Fruit fly (Drosophila melanogaster): ENCODE data around the gene Gcn2.

The Gcn2 gene

dm6 chr3R:31404499-31405276 is 9.2 kb downstream of the Gcn2 start, which contains the start of gene Gprk2 (continued):
- TF ChIP-seq bowl (GFP tag; IDR thresholded peaks at IDR 0.05): peak; percentile 100
- TF ChIP-seq CG17361 (GFP tag; IDR thresholded peaks at IDR 0.05): peak; percentile 100
- peak; percentile 81 for TF ChIP-seq CTCF (GFP tag; optimal IDR thresholded peaks at IDR 0.05)
- TF ChIP-seq Dp (GFP tag; optimal IDR thresholded peaks at IDR 0.05): peak; percentile 54
- TF ChIP-seq CG17912 (GFP tag; optimal IDR thresholded peaks at IDR 0.05): peak; percentile 91
- TF ChIP-seq CG10321 (GFP tag; IDR thresholded peaks at IDR 0.05): peak; percentile 93
- peak; percentile 100 for TF ChIP-seq odd (GFP tag; optimal IDR thresholded peaks at IDR 0.05)
- peak; percentile 99 for TF ChIP-seq CkIIα-i1 (GFP tag; IDR thresholded peaks at IDR 0.05)
- TF ChIP-seq hth (optimal IDR thresholded peaks at IDR 0.05): no peak
- TF ChIP-seq scrt (GFP tag; optimal IDR thresholded peaks at IDR 0.05): peak; percentile 99
- peak; percentile 88 for TF ChIP-seq CG3995 (GFP tag; optimal IDR thresholded peaks at IDR 0.05)
- TF ChIP-seq CG17385 (GFP tag; optimal IDR thresholded peaks at IDR 0.05): peak; percentile 100
- TF ChIP-seq disco-r (GFP tag; optimal IDR thresholded peaks at IDR 0.05): peak; percentile 100
- peak; percentile 100 for TF ChIP-seq Dad (GFP tag; optimal IDR thresholded peaks at IDR 0.05)
- peak; percentile 99 for TF ChIP-seq lbe (GFP tag; optimal IDR thresholded peaks at IDR 0.05)
- TF ChIP-seq Sry-β (GFP tag; optimal IDR thresholded peaks at IDR 0.05): peak; percentile 97
- TF ChIP-seq CG10959 (GFP tag; IDR thresholded peaks at IDR 0.05): peak; percentile 99
- peak; percentile 94 for TF ChIP-seq CG18011 (GFP tag; optimal IDR thresholded peaks at IDR 0.05)
- peak; percentile 86 for TF ChIP-seq z (GFP tag; IDR thresholded peaks at IDR 0.05)
- peak; percentile 100 for TF ChIP-seq H15 (GFP tag; IDR thresholded peaks at IDR 0.05)
- peak; percentile 99 for TF ChIP-seq Lhr (GFP tag; optimal IDR thresholded peaks at IDR 0.05)
- peak; percentile 100 for TF ChIP-seq Med (GFP tag)
- TF ChIP-seq chn (GFP tag; optimal IDR thresholded peaks at IDR 0.05): peak; percentile 100
- peak; percentile 100 for TF ChIP-seq Atf6 (GFP tag; IDR thresholded peaks at IDR 0.05)
- TF ChIP-seq CG6791 (GFP tag; IDR thresholded peaks at IDR 0.05; ENCODE audit: partially characterized antibody): peak; percentile 28; the same call in 1 of the 3 replicates
- TF ChIP-seq CG15601 (tag; optimal IDR thresholded peaks at IDR 0.05): peak; percentile 99
- peak; percentile 100 for TF ChIP-seq row (GFP tag; IDR thresholded peaks at IDR 0.05)
- TF ChIP-seq fd96Cb (tag; optimal IDR thresholded peaks at IDR 0.05): peak; percentile 100
- TF ChIP-seq Tbp (GFP tag; optimal IDR thresholded peaks at IDR 0.05): peak; percentile 75
- peak in 1 of 2 experiments; percentile 97 for TF ChIP-seq Hr78 (GFP tag; optimal IDR thresholded peaks at IDR 0.05)
- TF ChIP-seq Camta (GFP tag; optimal IDR thresholded peaks at IDR 0.05): peak; percentile 100
- no peak for TF ChIP-seq h (optimal IDR thresholded peaks at IDR 0.05)
- TF ChIP-seq CG34422 (GFP tag; IDR thresholded peaks at IDR 0.05): peak; percentile 100
- peak; percentile 100 for TF ChIP-seq CG4424 (GFP tag; optimal IDR thresholded peaks at IDR 0.05)
- peak; percentile 99 for TF ChIP-seq nerfin-1 (tag; optimal IDR thresholded peaks at IDR 0.05)
- TF ChIP-seq pho (GFP tag; optimal IDR thresholded peaks at IDR 0.05): peak; percentile 100
- peak; percentile 99 for TF ChIP-seq ab (GFP tag; optimal IDR thresholded peaks at IDR 0.05)
- no peak for TF ChIP-seq Doc3 (GFP tag; IDR thresholded peaks at IDR 0.05; ENCODE audit: partially characterized antibody)
- peak; percentile 100 for TF ChIP-seq Mad (GFP tag; optimal IDR thresholded peaks at IDR 0.05)
- TF ChIP-seq CG13123 (GFP tag; optimal IDR thresholded peaks at IDR 0.05): peak; percentile 99
- TF ChIP-seq CG12236 (GFP tag; optimal IDR thresholded peaks at IDR 0.05): peak; percentile 99
- TF ChIP-seq Oli (tag; optimal IDR thresholded peaks at IDR 0.05): peak; percentile 100
- no peak for TF ChIP-seq usp (GFP tag; optimal IDR thresholded peaks at IDR 0.05)
- peak; percentile 100 for TF ChIP-seq corto (GFP tag; optimal IDR thresholded peaks at IDR 0.05)
- peak; percentile 99 for TF ChIP-seq gt (GFP tag; IDR thresholded peaks at IDR 0.05)
- TF ChIP-seq D19B (GFP tag; optimal IDR thresholded peaks at IDR 0.05): peak; percentile 99
- TF ChIP-seq jigr1 (GFP tag; IDR thresholded peaks at IDR 0.05): peak; percentile 99
- TF ChIP-seq CG7786 (GFP tag; optimal IDR thresholded peaks at IDR 0.05): peak; percentile 100
- TF ChIP-seq prd (optimal IDR thresholded peaks at IDR 0.05): no peak
- peak; percentile 100 for TF ChIP-seq prd (GFP tag; IDR thresholded peaks at IDR 0.05)
- TF ChIP-seq CG6272 (GFP tag; IDR thresholded peaks at IDR 0.05): peak; percentile 99

All from whole organism, embryonic.